Fruit fly (Drosophila melanogaster): ENCODE measurements around the gene NUCB1.

NUCB1 gene

dm6 chr3L:17757156-17758083, 44.7 kb downstream of the NUCB1 start (continued):
- TF ChIP-seq CG18262 (tag; optimal IDR thresholded peaks at IDR 0.05), result peak; percentile 97
- TF ChIP-seq CG13296 (GFP tag; optimal IDR thresholded peaks at IDR 0.05), result peak; percentile 21
- TF ChIP-seq CG4360 (GFP tag; IDR thresholded peaks at IDR 0.05), result peak; percentile 28; the same call in 1 of the 2 replicates
- peak; percentile 88 for TF ChIP-seq CG1529 (GFP tag; optimal IDR thresholded peaks at IDR 0.05)
- TF ChIP-seq CG15269 (tag; optimal IDR thresholded peaks at IDR 0.05), result peak; percentile 42
- no peak for TF ChIP-seq CG1832 (GFP tag; optimal IDR thresholded peaks at IDR 0.05)
- peak; percentile 14 for TF ChIP-seq scrt (GFP tag; optimal IDR thresholded peaks at IDR 0.05)
- TF ChIP-seq Dp (GFP tag; optimal IDR thresholded peaks at IDR 0.05), result no peak
- TF ChIP-seq Hey (tag; optimal IDR thresholded peaks at IDR 0.05), result peak; percentile 35
- TF ChIP-seq BEAF-32 (GFP tag; optimal IDR thresholded peaks at IDR 0.05), result no peak
- peak; percentile 78 for TF ChIP-seq CG13424 (tag; optimal IDR thresholded peaks at IDR 0.05)
- TF ChIP-seq ERR (GFP tag; optimal IDR thresholded peaks at IDR 0.05), result no peak
- TF ChIP-seq tx (GFP tag; optimal IDR thresholded peaks at IDR 0.05), result peak; percentile 22
- TF ChIP-seq pb (GFP tag; optimal IDR thresholded peaks at IDR 0.05), result peak; percentile 6
- TF ChIP-seq Tbp (GFP tag; optimal IDR thresholded peaks at IDR 0.05), result no peak
- peak; percentile 85 for TF ChIP-seq CG8388 (GFP tag; optimal IDR thresholded peaks at IDR 0.05)
- TF ChIP-seq mld (GFP tag; IDR thresholded peaks at IDR 0.05; ENCODE audit: partially characterized antibody), result no peak
- TF ChIP-seq CG5180 (GFP tag; optimal IDR thresholded peaks at IDR 0.05), result peak; percentile 77
- TF ChIP-seq dysf (GFP tag; IDR thresholded peaks at IDR 0.05), result peak; percentile 69; the same call in 2 of the 3 replicates
- no peak for TF ChIP-seq amos (GFP tag; IDR thresholded peaks at IDR 0.05; ENCODE audit: partially characterized antibody)
- peak; percentile 2 for TF ChIP-seq psq (GFP tag; optimal IDR thresholded peaks at IDR 0.05)
- TF ChIP-seq NK7.1 (GFP tag; optimal IDR thresholded peaks at IDR 0.05), result peak; percentile 35
- TF ChIP-seq CG13624 (GFP tag; optimal IDR thresholded peaks at IDR 0.05), result no peak
- TF ChIP-seq vvl (GFP tag; IDR thresholded peaks at IDR 0.05), result peak; percentile 78
- TF ChIP-seq CG9876 (GFP tag; optimal IDR thresholded peaks at IDR 0.05), result no peak

- TF ChIP-seq CG7987 (GFP tag; optimal IDR thresholded peaks at IDR 0.05), result peak; percentile 40
- no peak for TF ChIP-seq Lim3 (GFP tag; IDR thresholded peaks at IDR 0.05)
- TF ChIP-seq CG7963 (GFP tag; IDR thresholded peaks at IDR 0.05; ENCODE audit: partially characterized antibody), result no peak
- TF ChIP-seq sim (GFP tag; IDR thresholded peaks at IDR 0.05), result no peak
- TF ChIP-seq Myb (GFP tag; optimal IDR thresholded peaks at IDR 0.05), result no peak
- no peak for TF ChIP-seq Atf6 (GFP tag; IDR thresholded peaks at IDR 0.05)
- no peak for TF ChIP-seq Gug (GFP tag; IDR thresholded peaks at IDR 0.05)
- TF ChIP-seq eyg (GFP tag; optimal IDR thresholded peaks at IDR 0.05), result no peak
- TF ChIP-seq zen2 (GFP tag; IDR thresholded peaks at IDR 0.05; ENCODE audit: partially characterized antibody), result no peak
- no peak for TF ChIP-seq CG6813 (GFP tag; optimal IDR thresholded peaks at IDR 0.05)
- no peak for TF ChIP-seq ewg (GFP tag; optimal IDR thresholded peaks at IDR 0.05)
- no peak for TF ChIP-seq schlank (tag; optimal IDR thresholded peaks at IDR 0.05)
- TF ChIP-seq Ptx1 (GFP tag; IDR thresholded peaks at IDR 0.05), result no peak
- no peak for TF ChIP-seq CG8478 (optimal IDR thresholded peaks at IDR 0.05)
- no peak for TF ChIP-seq CG13296 (GFP tag; optimal IDR thresholded peaks at IDR 0.05)
- no peak for TF ChIP-seq phol (tag; optimal IDR thresholded peaks at IDR 0.05)
- 0 out of 2 replicates have a peak, but pooled peaks have one; percentile 20 for TF ChIP-seq sens-2 (GFP tag; IDR thresholded peaks at IDR 0.05)
- peak; percentile 76 for TF ChIP-seq Med (GFP tag)
- TF ChIP-seq CG4424 (GFP tag; optimal IDR thresholded peaks at IDR 0.05), result no peak
- TF ChIP-seq vnd (GFP tag; IDR thresholded peaks at IDR 0.05; ENCODE audit: partially characterized antibody), result 0 out of 3 replicates have a peak, but pooled peaks have one; percentile 34
- TF ChIP-seq fd3F (GFP tag; optimal IDR thresholded peaks at IDR 0.05), result no peak
- peak; percentile 86 for TF ChIP-seq mirr (GFP tag; optimal IDR thresholded peaks at IDR 0.05)
- no peak for TF ChIP-seq CG7556 (GFP tag; optimal IDR thresholded peaks at IDR 0.05)
- no peak for TF ChIP-seq chif (GFP tag; optimal IDR thresholded peaks at IDR 0.05)
- no peak for TF ChIP-seq hb (GFP tag; IDR thresholded peaks at IDR 0.05; ENCODE audit: partially characterized antibody)
- TF ChIP-seq dysf (GFP tag; IDR thresholded peaks at IDR 0.05), result 0 out of 3 replicates have a peak, but pooled peaks have one; percentile 5
These were observed 47.8 kb downstream of the NUCB1 start for dm6 chr3L:17754285-17754684.

All from whole organism, embryonic.